Fruit fly (Drosophila melanogaster): ENCODE measurements around the gene CG32576.

Gene CG32576

DNA sequence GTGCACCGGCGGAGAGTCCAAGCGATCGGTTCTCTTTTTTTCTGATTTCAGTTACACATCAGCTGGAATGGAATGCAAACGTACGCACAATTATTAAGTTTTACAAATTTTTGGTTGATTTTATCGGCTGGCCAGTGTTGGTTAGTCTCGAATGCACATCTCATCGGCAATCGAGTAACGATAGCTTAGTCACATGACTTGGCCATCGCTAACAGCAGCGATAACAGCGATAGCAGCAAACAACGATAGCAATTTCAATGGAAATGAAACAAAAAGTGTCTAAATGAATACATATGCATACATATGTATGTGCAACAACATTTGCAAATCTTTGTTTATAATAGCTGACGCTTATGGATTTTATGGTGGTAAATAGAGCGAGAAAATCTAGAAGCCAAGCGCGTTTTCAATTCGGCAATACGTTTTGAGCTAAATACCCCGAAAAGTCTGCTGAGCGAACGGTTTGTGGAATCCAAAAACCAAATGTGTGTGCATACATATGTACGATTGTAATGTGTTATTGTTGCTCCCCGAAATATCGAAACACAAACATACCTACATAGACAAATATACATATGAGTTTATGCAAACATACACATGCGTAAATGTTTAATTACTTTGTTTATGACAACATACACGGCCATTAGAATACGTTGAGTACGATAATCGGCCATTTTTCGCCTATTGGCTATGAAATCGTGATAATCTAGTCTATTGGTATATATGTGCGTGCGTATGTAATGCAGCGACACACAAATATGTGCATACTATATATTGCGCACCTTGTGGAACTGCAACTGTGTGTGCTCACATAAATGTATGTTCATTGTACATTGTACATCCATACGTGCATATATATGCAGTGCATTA, 8.3 kb upstream of the CG32576 start, which contains the start of gene CG3632 (continued):
- TF ChIP-seq wdn (GFP tag; IDR thresholded peaks at IDR 0.05) = no peak
- TF ChIP-seq Lhr (GFP tag; optimal IDR thresholded peaks at IDR 0.05) = peak; percentile 12
- peak; percentile 78 for TF ChIP-seq unc-4 (GFP tag; IDR thresholded peaks at IDR 0.05; ENCODE audit: partially characterized antibody)
- peak; percentile 85 for TF ChIP-seq hb (GFP tag; IDR thresholded peaks at IDR 0.05; ENCODE audit: partially characterized antibody)
- no peak for TF ChIP-seq az2 (GFP tag; optimal IDR thresholded peaks at IDR 0.05)
- no peak for TF ChIP-seq gsb (GFP tag; IDR thresholded peaks at IDR 0.05)
- TF ChIP-seq NC2α (GFP tag; optimal IDR thresholded peaks at IDR 0.05) = no peak
- peak; percentile 78 for TF ChIP-seq knrl (GFP tag; IDR thresholded peaks at IDR 0.05; ENCODE audit: partially characterized antibody)
- TF ChIP-seq fd3F (GFP tag; optimal IDR thresholded peaks at IDR 0.05) = no peak
- peak; percentile 89 for TF ChIP-seq Elba2 (GFP tag; optimal IDR thresholded peaks at IDR 0.05)
- TF ChIP-seq CG4424 (GFP tag; optimal IDR thresholded peaks at IDR 0.05) = no peak
- peak; percentile 37 for TF ChIP-seq CG34376 (GFP tag; optimal IDR thresholded peaks at IDR 0.05)
- TF ChIP-seq CG43689 (GFP tag; IDR thresholded peaks at IDR 0.05) = no peak
- TF ChIP-seq CG30431 (GFP tag; optimal IDR thresholded peaks at IDR 0.05) = no peak
- peak; percentile 31 for TF ChIP-seq CG16863 (GFP tag; optimal IDR thresholded peaks at IDR 0.05)
- no peak for TF ChIP-seq gsb-n (tag; optimal IDR thresholded peaks at IDR 0.05)
- TF ChIP-seq Meics (GFP tag; optimal IDR thresholded peaks at IDR 0.05) = no peak
- TF ChIP-seq Dip2 (GFP tag; IDR thresholded peaks at IDR 0.05) = no peak
- TF ChIP-seq Sox100B (GFP tag; optimal IDR thresholded peaks at IDR 0.05) = no peak
- no peak for TF ChIP-seq Tbp (GFP tag; optimal IDR thresholded peaks at IDR 0.05)
- TF ChIP-seq CG9817 (tag; optimal IDR thresholded peaks at IDR 0.05) = no peak
- peak; percentile 85 for TF ChIP-seq YL-1 (GFP tag; optimal IDR thresholded peaks at IDR 0.05)
- peak; percentile 55 for TF ChIP-seq repo (GFP tag; optimal IDR thresholded peaks at IDR 0.05)
- peak; percentile 84 for TF ChIP-seq nerfin-2 (GFP tag; IDR thresholded peaks at IDR 0.05; ENCODE audit: partially characterized antibody)
- TF ChIP-seq CG30403 (GFP tag; optimal IDR thresholded peaks at IDR 0.05) = peak; percentile 48
- TF ChIP-seq Kr (GFP tag; optimal IDR thresholded peaks at IDR 0.05) = no peak
- TF ChIP-seq Abd-B (GFP tag; optimal IDR thresholded peaks at IDR 0.05) = no peak
- no peak for TF ChIP-seq crc (GFP tag; optimal IDR thresholded peaks at IDR 0.05)
- TF ChIP-seq ap (GFP tag; IDR thresholded peaks at IDR 0.05) = no peak
- TF ChIP-seq ewg (GFP tag; optimal IDR thresholded peaks at IDR 0.05) = no peak
- TF ChIP-seq CG13424 (tag; optimal IDR thresholded peaks at IDR 0.05) = no peak
- TF ChIP-seq CG1529 (GFP tag; optimal IDR thresholded peaks at IDR 0.05) = no peak
- peak; percentile 28; the same call in 1 of the 2 replicates for TF ChIP-seq H2.0 (GFP tag; IDR thresholded peaks at IDR 0.05)
- peak; percentile 51 for TF ChIP-seq tin (GFP tag; optimal IDR thresholded peaks at IDR 0.05)
- TF ChIP-seq CG3163 (GFP tag; optimal IDR thresholded peaks at IDR 0.05) = peak; percentile 18
- no peak for TF ChIP-seq Lpt (GFP tag; optimal IDR thresholded peaks at IDR 0.05)
- no peak for TF ChIP-seq CG11456 (GFP tag; IDR thresholded peaks at IDR 0.05)
- peak; percentile 58 for TF ChIP-seq CG8924 (tag; optimal IDR thresholded peaks at IDR 0.05)
- no peak for TF ChIP-seq Nf-YA (GFP tag; IDR thresholded peaks at IDR 0.05)
- TF ChIP-seq Camta (GFP tag; optimal IDR thresholded peaks at IDR 0.05) = peak; percentile 41
- TF ChIP-seq gt (GFP tag; IDR thresholded peaks at IDR 0.05) = no peak
- TF ChIP-seq ranshi (GFP tag; IDR thresholded peaks at IDR 0.05) = peak; percentile 53; the same call in 1 of the 2 replicates
- TF ChIP-seq CG6683 (GFP tag; optimal IDR thresholded peaks at IDR 0.05) = no peak
- peak; percentile 49 for TF ChIP-seq ERR (GFP tag; optimal IDR thresholded peaks at IDR 0.05)
- no peak for TF ChIP-seq ham (GFP tag; IDR thresholded peaks at IDR 0.05)
- TF ChIP-seq vfl (GFP tag; optimal IDR thresholded peaks at IDR 0.05) = peak; percentile 42
- no peak for TF ChIP-seq hkb (optimal IDR thresholded peaks at IDR 0.05)
- TF ChIP-seq hkb (GFP tag; IDR thresholded peaks at IDR 0.05) = no peak
- peak; percentile 71; the same call in 1 of the 2 replicates for TF ChIP-seq sob (GFP tag; IDR thresholded peaks at IDR 0.05)
- peak; percentile 60 for TF ChIP-seq lbe (GFP tag; optimal IDR thresholded peaks at IDR 0.05)
